Fruit fly (Drosophila melanogaster) whole organism, prepupa: ENCODE data around the gene CG32037.
A peak's percentile ranks its signal among the peaks of the same experiment; 100 is the strongest.

Experiments used
- Blimp-1 ChIP-seq: fragments of 200-800 bp; sonication (Bioruptor generic); optimal IDR thresholded peaks from 3 replicates; lab custom pipeline; 2017; ENCODE audit warnings: missing biosample characterization, missing genetic modification characterization, mild to moderate bottlenecking, moderate library complexity, missing genetic modification reagents
- CG10631 ChIP-seq: fragments of 200-800 bp; sonication (Bioruptor generic); optimal IDR thresholded peaks from 2 replicates; lab custom pipeline; 2016; ENCODE audit warnings: missing biosample characterization, missing genetic modification characterization
- CG10669 ChIP-seq: fragments of 200-800 bp; sonication (Bioruptor generic); optimal IDR thresholded peaks from 3 replicates; lab custom pipeline; 2018; ENCODE audit warnings: missing biosample characterization, mild to moderate bottlenecking, missing genetic modification characterization, moderate library complexity
- CG11294 ChIP-seq: fragments of 200-800 bp; sonication (Bioruptor generic); IDR thresholded peaks from 2 replicates; pipeline ENCODE4 v1.3.6; 2022; ENCODE audit warnings: missing biosample characterization, missing genetic modification characterization
- CG11762 ChIP-seq: fragments of 200-800 bp; sonication (Bioruptor generic); optimal IDR thresholded peaks from 3 replicates; lab custom pipeline; 2016; ENCODE audit warnings: missing biosample characterization, missing genetic modification characterization; ENCODE audit not compliant: insufficient read depth
- CG11902 ChIP-seq: fragments of 200-800 bp; sonication (Bioruptor generic); optimal IDR thresholded peaks from 3 replicates; lab custom pipeline; 2016; ENCODE audit warnings: missing biosample characterization, missing genetic modification characterization
- CG15336 ChIP-seq: fragments of 200-800 bp; sonication (Bioruptor generic); IDR thresholded peaks from 2 replicates; pipeline ENCODE4 v1.3.6; 2022; ENCODE audit warnings: missing biosample characterization, missing genetic modification characterization
- CG16779 ChIP-seq: fragments of 200-800 bp; sonication (Bioruptor generic); optimal IDR thresholded peaks from 3 replicates; lab custom pipeline; 2017; ENCODE audit warnings: missing biosample characterization, mild to moderate bottlenecking, missing genetic modification characterization
- CG3032 ChIP-seq: fragments of 200-800 bp; optimal IDR thresholded peaks from 2 replicates; lab custom pipeline; 2019; ENCODE audit warnings: missing biosample characterization, mild to moderate bottlenecking, missing genetic modification characterization, moderate library complexity
- CG31627 ChIP-seq: fragments of 200-800 bp; sonication (Bioruptor generic); optimal IDR thresholded peaks from 3 replicates; lab custom pipeline; 2016; ENCODE audit warnings: missing biosample characterization, missing genetic modification characterization
- CG32006 ChIP-seq: fragments of 200-800 bp; sonication (Bioruptor generic); optimal IDR thresholded peaks from 3 replicates; lab custom pipeline; 2017; ENCODE audit warnings: missing biosample characterization, mild to moderate bottlenecking, missing genetic modification characterization
- CG3919 ChIP-seq: fragments of 200-800 bp; sonication (Bioruptor generic); optimal IDR thresholded peaks from 3 replicates; lab custom pipeline; 2016; ENCODE audit warnings: missing biosample characterization, missing genetic modification characterization
- CG4318 ChIP-seq: fragments of 200-800 bp; sonication (Bioruptor generic); optimal IDR thresholded peaks from 3 replicates; lab custom pipeline; 2017; ENCODE audit warnings: missing biosample characterization, mild to moderate bottlenecking, missing genetic modification characterization
- CG6163 ChIP-seq: fragments of 200-800 bp; sonication (Bioruptor generic); IDR thresholded peaks from 3 replicates; pipeline ENCODE4 v1.3.6; 2022; ENCODE audit warnings: missing biosample characterization, missing genetic modification characterization
- CG6276 ChIP-seq: fragments of 200-800 bp; sonication (Bioruptor generic); optimal IDR thresholded peaks from 2 replicates; lab custom pipeline; 2017; ENCODE audit warnings: missing biosample characterization, mild to moderate bottlenecking, missing genetic modification characterization
- CG6808 ChIP-seq: fragments of 200-800 bp; sonication (Bioruptor generic); optimal IDR thresholded peaks from 3 replicates; lab custom pipeline; 2017; ENCODE audit warnings: missing biosample characterization, missing genetic modification characterization, mild to moderate bottlenecking, moderate library complexity, missing genetic modification reagents
- CG6854 ChIP-seq: fragments of 200-800 bp; sonication (Bioruptor generic); optimal IDR thresholded peaks from 2 replicates; lab custom pipeline; 2017; ENCODE audit warnings: missing biosample characterization, mild to moderate bottlenecking, missing genetic modification characterization
- CG7368 ChIP-seq: fragments of 200-800 bp; sonication (Bioruptor generic); optimal IDR thresholded peaks from 3 replicates; lab custom pipeline; 2016; ENCODE audit warnings: missing biosample characterization, missing genetic modification characterization
- CG8119 ChIP-seq: fragments of 200-800 bp; sonication (Bioruptor generic); IDR thresholded peaks from 3 replicates; pipeline ENCODE4 v1.3.6; 2022; ENCODE audit warnings: missing biosample characterization, missing genetic modification characterization
- CG8632 ChIP-seq: fragments of 200-800 bp; sonication (Bioruptor generic); optimal IDR thresholded peaks from 3 replicates; lab custom pipeline; 2016; ENCODE audit warnings: missing biosample characterization, missing genetic modification characterization
- CG9139 ChIP-seq: fragments of 200-800 bp; sonication (Bioruptor generic); optimal IDR thresholded peaks from 3 replicates; lab custom pipeline; 2017; ENCODE audit warnings: missing biosample characterization, mild to moderate bottlenecking, missing genetic modification characterization
- Eip93F ChIP-seq: fragments of 200-800 bp; sonication (Bioruptor generic); optimal IDR thresholded peaks from 2 replicates; lab custom pipeline; 2016; ENCODE audit warnings: missing biosample characterization, mild to moderate bottlenecking, missing genetic modification characterization
- Ets96B ChIP-seq: fragments of 200-800 bp; optimal IDR thresholded peaks from 2 replicates; lab custom pipeline; 2019; ENCODE audit warnings: missing biosample characterization, mild to moderate bottlenecking, missing genetic modification characterization, moderate library complexity
- Hr38 ChIP-seq: sonication (Bioruptor generic); optimal IDR thresholded peaks from 2 replicates; lab custom pipeline; 2016; ENCODE audit warnings: missing biosample characterization, missing genetic modification characterization
- Hr39 ChIP-seq: fragments of 200-800 bp; sonication (Bioruptor generic); optimal IDR thresholded peaks from 2 replicates; lab custom pipeline; 2016; ENCODE audit warnings: missing biosample characterization, missing genetic modification characterization
- Hr4 ChIP-seq: fragments of 200-800 bp; sonication (Bioruptor generic); optimal IDR thresholded peaks from 3 replicates; lab custom pipeline; 2016; ENCODE audit warnings: missing biosample characterization, missing genetic modification characterization
- Lpt ChIP-seq: fragments of 200-800 bp; sonication (Bioruptor generic); optimal IDR thresholded peaks from 3 replicates; lab custom pipeline; 2016; ENCODE audit warnings: missing biosample characterization, missing genetic modification characterization
- Met ChIP-seq: fragments of 200-800 bp; sonication (Bioruptor generic); optimal IDR thresholded peaks from 3 replicates; lab custom pipeline; 2016; ENCODE audit warnings: missing biosample characterization, missing genetic modification characterization
- OdsH ChIP-seq: fragments of 200-800 bp; sonication (Bioruptor generic); optimal IDR thresholded peaks from 3 replicates; lab custom pipeline; 2016; ENCODE audit warnings: missing biosample characterization, missing genetic modification characterization
- Smox ChIP-seq: fragments of 200-800 bp; sonication (Bioruptor generic); optimal IDR thresholded peaks from 3 replicates; lab custom pipeline; 2016; ENCODE audit warnings: missing biosample characterization, missing genetic modification characterization
- Sox102F ChIP-seq: fragments of 200-800 bp; sonication (Bioruptor generic); optimal IDR thresholded peaks from 2 replicates; lab custom pipeline; 2016; ENCODE audit warnings: missing biosample characterization, mild to moderate bottlenecking, missing genetic modification characterization
- Sox14 ChIP-seq: fragments of 200-800 bp; sonication (Bioruptor generic); optimal IDR thresholded peaks from 3 replicates; lab custom pipeline; 2016; ENCODE audit warnings: missing biosample characterization, missing genetic modification characterization
- Sox15 ChIP-seq: fragments of 200-800 bp; sonication (Bioruptor generic); optimal IDR thresholded peaks from 3 replicates; lab custom pipeline; 2016; ENCODE audit warnings: missing biosample characterization, missing genetic modification characterization
- achi ChIP-seq: fragments of 200-800 bp; sonication (Bioruptor generic); optimal IDR thresholded peaks from 3 replicates; lab custom pipeline; 2016; ENCODE audit warnings: missing biosample characterization, missing genetic modification characterization
- cyc ChIP-seq: fragments of 200-800 bp; sonication (Bioruptor generic); optimal IDR thresholded peaks from 3 replicates; lab custom pipeline; 2016; ENCODE audit warnings: missing biosample characterization, missing genetic modification characterization
- dsx ChIP-seq: fragments of 200-800 bp; optimal IDR thresholded peaks from 3 replicates; lab custom pipeline; 2019; ENCODE audit warnings: missing biosample characterization, mild to moderate bottlenecking, missing genetic modification characterization, moderate library complexity; ENCODE audit not compliant: poor library complexity, severe bottlenecking
- eg ChIP-seq: fragments of 200-800 bp; sonication (Bioruptor generic); IDR thresholded peaks from 3 replicates; pipeline ENCODE4 v1.3.6; 2022; ENCODE audit warnings: missing biosample characterization, missing genetic modification characterization
- esn ChIP-seq: fragments of 200-800 bp; sonication (Bioruptor generic); optimal IDR thresholded peaks from 2 replicates; lab custom pipeline; 2016; ENCODE audit warnings: missing biosample characterization, mild to moderate bottlenecking, missing genetic modification characterization, moderate library complexity
- fd85E ChIP-seq: fragments of 200-800 bp; sonication (Bioruptor generic); optimal IDR thresholded peaks from 3 replicates; lab custom pipeline; 2016; ENCODE audit warnings: missing biosample characterization, missing genetic modification characterization
- fkh ChIP-seq: fragments of 200-800 bp; sonication (Bioruptor generic); optimal IDR thresholded peaks from 3 replicates; lab custom pipeline; 2017; ENCODE audit warnings: missing biosample characterization, mild to moderate bottlenecking, missing genetic modification characterization, moderate library complexity
- lz ChIP-seq: fragments of 200-800 bp; sonication (Bioruptor generic); optimal IDR thresholded peaks from 3 replicates; lab custom pipeline; 2016; ENCODE audit warnings: missing biosample characterization, missing genetic modification characterization
- net ChIP-seq: fragments of 200-800 bp; sonication (Bioruptor generic); optimal IDR thresholded peaks from 3 replicates; lab custom pipeline; 2016; ENCODE audit warnings: missing biosample characterization, missing genetic modification characterization
- salr ChIP-seq, 2 experiments: fragments of 200-800 bp; sonication (Bioruptor generic); optimal IDR thresholded peaks; 3 replicates each; lab custom pipeline; 2016 to 2018; ENCODE audit warnings: missing biosample characterization in 2 of 2, missing genetic modification characterization in 2 of 2, mild to moderate bottlenecking in 1 of 2
- spab ChIP-seq: fragments of 200-800 bp; sonication (Bioruptor generic); optimal IDR thresholded peaks from 2 replicates; lab custom pipeline; 2017; ENCODE audit warnings: missing biosample characterization, mild to moderate bottlenecking, missing genetic modification characterization, missing genetic modification reagents
- ss ChIP-seq, 2 experiments: fragments of 200-800 bp; sonication (Bioruptor generic); optimal IDR thresholded peaks; 2 replicates in 1 of 2; 3 replicates in 1 of 2; lab custom pipeline; 2017 to 2018; ENCODE audit warnings: mild to moderate bottlenecking in 2 of 2, missing biosample characterization in 2 of 2, missing genetic modification characterization in 2 of 2, moderate library complexity in 1 of 2
- svp ChIP-seq: fragments of 200-800 bp; sonication (Bioruptor generic); peaks from one replicate; lab custom pipeline; 2016; ENCODE audit warnings: missing biosample characterization, missing genetic modification characterization
- topi ChIP-seq: fragments of 200-800 bp; sonication (Bioruptor generic); optimal IDR thresholded peaks from 3 replicates; lab custom pipeline; 2016; ENCODE audit warnings: missing biosample characterization, missing genetic modification characterization
- vri ChIP-seq: fragments of 200-800 bp; sonication (Bioruptor generic); optimal IDR thresholded peaks from 3 replicates; lab custom pipeline; 2016; ENCODE audit warnings: missing biosample characterization, mild to moderate bottlenecking, missing genetic modification characterization

The CG32037 gene

dm6 chr3L:9447239-9447777 is 44.7 kb downstream of the CG32037 start (continued):
- no peak for TF ChIP-seq lz (GFP tag; lab: Kevin White, UChicago)
- no peak for TF ChIP-seq Hr39
- no peak for TF ChIP-seq dsx (GFP tag; lab: Kevin White, UChicago)
- no peak for TF ChIP-seq CG3032 (tag; lab: Kevin White, UChicago)
- TF ChIP-seq CG6276 (GFP tag; lab: Kevin White, UChicago), result no peak
- TF ChIP-seq Ets96B (tag; lab: Kevin White, UChicago), result no peak

dm6 chr3L:9446731-9447238 is 45.2 kb downstream of the CG32037 start, which contains the start of gene CG3529:
Gene CG3529 (plus strand): TSS chr3L:9446864.
- no peak for TF ChIP-seq vri (GFP tag; lab: Kevin White, UChicago)
- TF ChIP-seq CG10631 (GFP tag; lab: Kevin White, UChicago), result peak; percentile 25
- no peak for TF ChIP-seq Ets96B (tag; lab: Kevin White, UChicago)
- no peak for TF ChIP-seq Sox15
- no peak for TF ChIP-seq Lpt (GFP tag; lab: Kevin White, UChicago)
- TF ChIP-seq CG6163 (GFP tag; lab: Robert Waterston, UW), result 0 out of 3 replicates have a peak, but pooled peaks have one; percentile 38
- no peak for TF ChIP-seq CG3919 (GFP tag; lab: Kevin White, UChicago)
- no peak for TF ChIP-seq Eip93F (GFP tag; lab: Kevin White, UChicago)
- peak in 1 of 2 experiments; percentile 61 for TF ChIP-seq ss (GFP tag; optimal IDR thresholded peaks at IDR 0.05; lab: Kevin White, UChicago)
- TF ChIP-seq CG31627 (GFP tag; lab: Kevin White, UChicago), result peak; percentile 5
- TF ChIP-seq CG32006 (GFP tag; lab: Kevin White, UChicago), result no peak
- TF ChIP-seq CG10669 (GFP tag; lab: Kevin White, UChicago), result no peak
- TF ChIP-seq OdsH, result peak; percentile 8
- TF ChIP-seq CG11762 (GFP tag; lab: Kevin White, UChicago), result no peak
- peak; percentile 17 for TF ChIP-seq Hr39
- no peak for TF ChIP-seq net (GFP tag; lab: Kevin White, UChicago)
- peak; percentile 92 for TF ChIP-seq fkh (GFP tag; lab: Kevin White, UChicago)
- no peak for TF ChIP-seq CG8632
- TF ChIP-seq CG11902 (GFP tag; lab: Kevin White, UChicago), result no peak
- peak; percentile 8 for TF ChIP-seq CG16779 (tag; lab: Kevin White, UChicago)
- TF ChIP-seq CG4318 (GFP tag; lab: Kevin White, UChicago), result no peak
- no peak for TF ChIP-seq CG7368 (GFP tag; lab: Kevin White, UChicago)
- TF ChIP-seq spab (GFP tag; lab: Kevin White, UChicago), result no peak
- peak; percentile 62 for TF ChIP-seq CG6808
- no peak for TF ChIP-seq Hr38 (GFP tag; lab: Kevin White, UChicago)
- peak; percentile 13 for TF ChIP-seq Hr4 (GFP tag; lab: Kevin White, UChicago)
- TF ChIP-seq Blimp-1 (GFP tag; lab: Kevin White, UChicago), result no peak
- TF ChIP-seq Smox (GFP tag; lab: Kevin White, UChicago), result peak; percentile 24
- no peak for TF ChIP-seq fd85E (GFP tag; lab: Kevin White, UChicago)
- peak; percentile 29 for TF ChIP-seq esn (GFP tag; lab: Kevin White, UChicago)
- TF ChIP-seq CG3032 (tag; lab: Kevin White, UChicago), result peak; percentile 7
- no peak for TF ChIP-seq topi (GFP tag; lab: Kevin White, UChicago)
- no peak for TF ChIP-seq achi (GFP tag; lab: Kevin White, UChicago)
- TF ChIP-seq Met, result peak; percentile 47
- no peak for TF ChIP-seq CG8119
- TF ChIP-seq salr (GFP tag; optimal IDR thresholded peaks at IDR 0.05; lab: Kevin White, UChicago), result no peak
- peak; percentile 64 for TF ChIP-seq svp (GFP tag; lab: Kevin White, UChicago)
- TF ChIP-seq CG6276 (GFP tag; lab: Kevin White, UChicago), result no peak
- no peak for TF ChIP-seq Sox102F (GFP tag; lab: Kevin White, UChicago)
- no peak for TF ChIP-seq eg (GFP tag; lab: Robert Waterston, UW)
- TF ChIP-seq CG9139 (GFP tag; lab: Kevin White, UChicago), result no peak
- peak; percentile 25 for TF ChIP-seq Sox14
- peak; percentile 56 for TF ChIP-seq CG6854 (GFP tag; lab: Kevin White, UChicago)
- peak; percentile 26 for TF ChIP-seq cyc (GFP tag; lab: Kevin White, UChicago)
- no peak for TF ChIP-seq CG11294 (GFP tag; lab: Robert Waterston, UW)
- TF ChIP-seq lz (GFP tag; lab: Kevin White, UChicago), result peak; percentile 26
- no peak for TF ChIP-seq CG15336 (GFP tag; lab: Robert Waterston, UW)
